Worm (Caenorhabditis elegans) whole organism, L3 larva: ENCODE results near the gene atic-1.
A peak's percentile ranks its signal among the peaks of the same experiment; 100 is the strongest.
"Not testable (repeated sequence)": the region's sequence is repeated elsewhere in the genome, so short reads cannot be mapped to it uniquely, and the experiment has no call there.

Experiments used
- aly-2 ChIP-seq: fragments of 150-350 bp; optimal IDR thresholded peaks from 2 replicates; lab custom pipeline; 2014; ENCODE audit warnings: missing biosample characterization, missing genetic modification characterization
- ama-1 ChIP-seq: fragments of 150-350 bp; optimal IDR thresholded peaks from 2 replicates; lab custom pipeline; 2018
- ceh-9 ChIP-seq: sonication (generic microtip); optimal IDR thresholded peaks from 2 replicates; lab custom pipeline; 2018; ENCODE audit warnings: missing biosample characterization, missing genetic modification characterization
- daf-12 ChIP-seq: fragments of 150-350 bp; optimal IDR thresholded peaks from 2 replicates; lab custom pipeline; 2014; ENCODE audit warnings: missing biosample characterization, missing genetic modification reagents, missing genetic modification characterization
- egl-5 ChIP-seq: fragments of 150-350 bp; optimal IDR thresholded peaks from 2 replicates; lab custom pipeline; 2017; ENCODE audit warnings: missing biosample characterization, missing genetic modification reagents, missing genetic modification characterization, inconsistent platforms
- eor-1 ChIP-seq, 2 experiments: fragments of 150-350 bp; optimal IDR thresholded peaks; 2 replicates each; lab custom pipeline; 2014 to 2018; ENCODE audit warnings: missing biosample characterization in 2 of 2, missing genetic modification characterization in 2 of 2
- nhr-23 ChIP-seq: fragments of 150-350 bp; optimal IDR thresholded peaks from 2 replicates; lab custom pipeline; 2014; ENCODE audit warnings: missing biosample characterization, missing genetic modification reagents, missing genetic modification characterization
- nhr-77 ChIP-seq: fragments of 150-350 bp; optimal IDR thresholded peaks from 2 replicates; lab custom pipeline; 2014; ENCODE audit warnings: missing biosample characterization, missing genetic modification characterization
- tbx-2 ChIP-seq: sonication (generic microtip); optimal IDR thresholded peaks from 2 replicates; lab custom pipeline; 2016; ENCODE audit warnings: mild to moderate bottlenecking, missing genetic modification characterization, missing compliant biosample characterization
- ztf-11 ChIP-seq: fragments of 150-350 bp; optimal IDR thresholded peaks from 2 replicates; lab custom pipeline; 2014; ENCODE audit warnings: missing biosample characterization, missing genetic modification characterization

- TF ChIP-seq ceh-9 (tag; lab: Kevin White, UChicago); tbx-2; eor-1 (tag; optimal IDR thresholded peaks at IDR 0.05; lab: Kevin White, UChicago); ama-1 (lab: Kevin White, UChicago); ztf-11 (tag; lab: Kevin White, UChicago); egl-5; nhr-77 (tag; lab: Kevin White, UChicago); aly-2 (tag; lab: Kevin White, UChicago); daf-12: not testable (repeated sequence)
- peak; percentile 67 for TF ChIP-seq nhr-23 (tag; lab: Kevin White, UChicago)
Observed at ce11 chrIV:7946899-7947499, 65.2 kb downstream of the atic-1 start, which contains the start of gene F20D12.12.
